Worm (Caenorhabditis elegans) whole organism, late embryonic: ENCODE measurements around the gene sra-26.

ENCODE experiments used
- mec-3 ChIP-seq: sonication (generic microtip); optimal IDR thresholded peaks from 2 replicates; lab custom pipeline; 2016; ENCODE audit warnings: borderline replicate concordance, missing genetic modification characterization, missing compliant biosample characterization
- pag-3 ChIP-seq: sonication (generic microtip); optimal IDR thresholded peaks from 2 replicates; lab custom pipeline; 2016; ENCODE audit warnings: missing compliant biosample characterization, missing genetic modification characterization, borderline replicate concordance

ce11 chrII:6665908-6666307, 14.3 kb upstream of the sra-26 start:
- no peak for TF ChIP-seq mec-3
- no peak for TF ChIP-seq pag-3 (tag; lab: Kevin White, UChicago)
